Worm (Caenorhabditis elegans): ENCODE results near the gene srh-218.

srh-218 gene

DNA sequence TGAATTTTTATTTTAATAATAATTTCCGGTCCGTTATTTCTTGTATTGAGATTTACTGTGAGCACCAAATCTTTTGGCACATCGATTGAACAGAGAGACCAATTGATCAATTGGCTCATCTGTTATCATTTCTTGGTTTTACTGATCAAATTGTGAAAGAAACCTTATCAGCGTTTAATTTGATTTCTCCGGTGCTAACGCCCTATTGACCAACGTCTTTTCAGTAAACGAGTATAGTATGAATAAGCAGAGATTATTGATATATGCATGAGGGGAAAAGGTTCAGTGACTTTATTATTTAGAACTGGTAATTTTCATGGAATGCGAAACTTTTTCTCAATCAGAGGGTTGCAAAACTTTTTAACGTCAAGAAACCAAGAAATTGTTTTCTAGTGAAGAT, 14.7 kb upstream of the srh-218 start:
- TF ChIP-seq dao-5 (tag; optimal IDR thresholded peaks at IDR 0.05) (no peak), W03F9.2 (tag; optimal IDR thresholded peaks at IDR 0.05) (no peak), him-1 (tag; optimal IDR thresholded peaks at IDR 0.05) (no peak)

DNA sequence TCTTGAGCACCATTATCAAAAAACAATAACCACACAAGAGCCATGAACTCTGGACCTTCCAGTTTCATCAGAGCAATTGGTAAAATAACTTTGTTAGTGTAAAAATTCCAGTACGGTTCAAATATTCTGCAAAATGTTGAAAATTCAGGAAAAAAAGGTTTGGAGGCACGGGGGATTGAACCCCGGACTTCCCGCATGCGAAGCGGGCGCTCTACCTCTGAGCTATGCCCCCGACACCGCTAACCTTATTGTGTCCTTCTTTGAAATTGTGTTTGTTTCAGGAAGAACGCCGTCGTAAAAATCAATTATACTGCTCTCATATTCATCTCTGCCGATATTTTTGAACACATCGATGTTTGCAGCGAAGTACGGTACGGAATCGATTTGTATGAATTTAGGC, 14.0 kb upstream of the srh-218 start:
- no peak for TF ChIP-seq W03F9.2 (tag; optimal IDR thresholded peaks at IDR 0.05)
- no peak for TF ChIP-seq him-1 (tag; optimal IDR thresholded peaks at IDR 0.05)
- TF ChIP-seq dao-5 (tag; optimal IDR thresholded peaks at IDR 0.05): no peak

DNA sequence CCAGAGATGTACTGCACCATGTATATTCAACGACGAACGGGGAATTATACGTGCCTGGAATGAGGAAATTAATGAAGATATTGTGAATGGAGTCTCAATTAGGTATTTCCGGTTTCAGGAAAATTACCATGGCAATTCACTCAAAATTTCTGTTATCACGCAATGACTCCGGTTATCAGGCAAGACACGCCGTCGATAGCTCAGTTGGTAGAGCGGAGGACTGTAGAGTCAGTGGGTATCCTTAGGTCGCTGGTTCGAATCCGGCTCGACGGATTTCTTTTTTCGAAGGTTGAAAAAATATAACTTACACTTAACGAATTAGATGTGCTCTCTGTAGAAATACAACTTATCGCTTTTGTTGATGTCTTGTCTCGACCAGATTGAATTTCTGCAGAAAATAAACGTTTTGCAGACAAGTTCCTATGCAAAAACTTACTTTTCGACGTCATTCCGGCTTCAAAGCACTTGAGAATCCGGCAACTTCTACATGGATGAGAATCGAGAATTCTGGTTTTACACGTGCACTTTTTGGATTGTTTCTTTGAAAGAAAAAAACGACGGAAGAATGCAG, 13.2 kb upstream of the srh-218 start:
- TF ChIP-seq dao-5 (tag; optimal IDR thresholded peaks at IDR 0.05) (no peak), W03F9.2 (tag; optimal IDR thresholded peaks at IDR 0.05) (no peak), him-1 (tag; optimal IDR thresholded peaks at IDR 0.05) (no peak)

- no peak for TF ChIP-seq him-1 (tag; optimal IDR thresholded peaks at IDR 0.05)
- no peak for TF ChIP-seq W03F9.2 (tag; optimal IDR thresholded peaks at IDR 0.05)
- no peak for TF ChIP-seq dao-5 (tag; optimal IDR thresholded peaks at IDR 0.05)
These were observed 12.4 kb upstream of the srh-218 start, which contains the start of gene nhr-150 for ce11 chrV:15481374-15481773. Gene nhr-150 (minus strand): TSS chrV:15481465.

- TF ChIP-seq him-1 (tag; optimal IDR thresholded peaks at IDR 0.05) (no peak), dao-5 (tag; optimal IDR thresholded peaks at IDR 0.05) (no peak), W03F9.2 (tag; optimal IDR thresholded peaks at IDR 0.05) (no peak)
These were observed 10.2 kb upstream of the srh-218 start for ce11 chrV:15483563-15483962.

- no peak for TF ChIP-seq dao-5 (tag; optimal IDR thresholded peaks at IDR 0.05)
- no peak for TF ChIP-seq W03F9.2 (tag; optimal IDR thresholded peaks at IDR 0.05)
- TF ChIP-seq him-1 (tag; optimal IDR thresholded peaks at IDR 0.05): no peak
These were observed 9.2 kb upstream of the srh-218 start, which contains the start of gene C06B8.3 for ce11 chrV:15484537-15484936. Gene C06B8.3 (minus strand): TSS chrV:15484637.

ce11 chrV:15487764-15488163, 6.0 kb upstream of the srh-218 start, which contains the start of gene srw-21:
Gene srw-21 (plus strand): TSS chrV:15488064.
- TF ChIP-seq dao-5 (tag; optimal IDR thresholded peaks at IDR 0.05) (no peak), him-1 (tag; optimal IDR thresholded peaks at IDR 0.05) (no peak), W03F9.2 (tag; optimal IDR thresholded peaks at IDR 0.05) (no peak)

ce11 chrV:15492518-15492917, 1.3 kb upstream of the srh-218 start, which contains the start of gene str-264:
Gene str-264 (minus strand): TSS chrV:15492618.
- no peak for TF ChIP-seq dao-5 (tag; optimal IDR thresholded peaks at IDR 0.05)
- TF ChIP-seq W03F9.2 (tag; optimal IDR thresholded peaks at IDR 0.05): no peak
- no peak for TF ChIP-seq him-1 (tag; optimal IDR thresholded peaks at IDR 0.05)

DNA sequence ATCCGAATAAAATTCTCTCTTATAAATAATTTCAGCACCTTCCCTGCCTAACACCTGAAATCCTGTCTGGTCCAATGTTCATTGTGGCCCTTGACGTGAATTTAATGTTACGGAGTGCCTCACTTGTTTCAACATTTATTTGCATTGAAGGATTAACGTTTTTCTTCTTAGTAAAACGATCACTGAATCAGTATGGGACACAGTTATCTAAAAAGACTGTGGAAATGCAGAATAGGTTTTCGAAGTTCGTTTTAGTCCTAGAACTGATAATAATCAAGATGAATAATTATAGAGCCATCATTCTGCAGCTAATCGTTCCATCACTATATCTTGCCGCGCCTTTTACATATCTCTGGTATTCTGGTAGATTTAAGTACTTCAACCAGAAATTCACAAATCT, 1.4 kb downstream of the srh-218 start, which contains the start of gene srh-219:
TSS of gene srh-219 (plus strand) at position 301 of the 400 bp plus-strand sequence.
- no peak for TF ChIP-seq him-1 (tag; optimal IDR thresholded peaks at IDR 0.05)
- TF ChIP-seq W03F9.2 (tag; optimal IDR thresholded peaks at IDR 0.05): no peak

- no peak for TF ChIP-seq dao-5 (tag; optimal IDR thresholded peaks at IDR 0.05)
- TF ChIP-seq him-1 (tag; optimal IDR thresholded peaks at IDR 0.05): no peak
- no peak for TF ChIP-seq W03F9.2 (tag; optimal IDR thresholded peaks at IDR 0.05)
These were observed 4.0 kb downstream of the srh-218 start for ce11 chrV:15497731-15498130.

DNA sequence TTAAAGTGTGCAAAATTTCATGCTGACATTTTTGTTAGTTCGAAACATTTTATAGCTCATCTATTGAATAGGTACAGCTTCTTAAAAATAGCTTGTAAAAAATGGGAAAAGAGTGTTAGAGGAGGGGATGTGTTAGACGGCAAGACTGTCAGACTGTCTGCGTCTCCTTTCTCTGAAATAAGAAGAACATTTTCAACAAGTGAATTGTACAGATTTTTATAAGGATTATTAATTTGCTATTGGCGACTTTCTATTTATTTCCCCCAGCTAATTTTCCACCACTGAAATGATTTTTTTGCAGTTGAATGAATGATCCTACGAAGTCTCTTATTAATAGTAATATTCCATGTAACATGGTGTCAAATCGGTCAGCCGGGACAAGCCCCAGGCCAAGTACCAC, 4.7 kb downstream of the srh-218 start, which contains the start of gene C06B8.7:
TSS of gene C06B8.7 (plus strand) at position 301 of the 400 bp plus-strand sequence.
- TF ChIP-seq him-1 (tag; optimal IDR thresholded peaks at IDR 0.05) (no peak), dao-5 (tag; optimal IDR thresholded peaks at IDR 0.05) (no peak), W03F9.2 (tag; optimal IDR thresholded peaks at IDR 0.05) (no peak)

- no peak for TF ChIP-seq dao-5 (tag; optimal IDR thresholded peaks at IDR 0.05)
- no peak for TF ChIP-seq W03F9.2 (tag; optimal IDR thresholded peaks at IDR 0.05)
- TF ChIP-seq him-1 (tag; optimal IDR thresholded peaks at IDR 0.05): no peak
These were observed 5.3 kb downstream of the srh-218 start for ce11 chrV:15499099-15499498.

DNA sequence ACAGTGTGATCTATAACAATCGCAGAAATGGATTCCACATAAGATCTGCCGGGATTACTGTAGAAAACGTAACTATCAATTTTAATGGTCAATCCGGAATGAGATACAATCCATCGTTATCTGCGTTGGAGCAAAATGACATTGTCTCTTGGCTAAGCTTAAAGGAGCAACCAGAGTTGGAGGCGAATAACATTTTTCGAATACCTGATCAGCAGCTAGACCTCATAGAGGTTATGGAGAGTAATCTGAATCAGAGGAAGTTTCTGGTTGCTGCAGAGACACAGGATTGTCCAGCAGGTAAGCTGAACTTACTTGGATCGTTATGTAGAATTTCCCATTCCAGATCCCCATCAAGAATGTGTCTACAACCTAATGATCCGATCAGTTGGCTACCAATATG, 9.8 kb downstream of the srh-218 start:
- TF ChIP-seq him-1 (tag; optimal IDR thresholded peaks at IDR 0.05): no peak

DNA sequence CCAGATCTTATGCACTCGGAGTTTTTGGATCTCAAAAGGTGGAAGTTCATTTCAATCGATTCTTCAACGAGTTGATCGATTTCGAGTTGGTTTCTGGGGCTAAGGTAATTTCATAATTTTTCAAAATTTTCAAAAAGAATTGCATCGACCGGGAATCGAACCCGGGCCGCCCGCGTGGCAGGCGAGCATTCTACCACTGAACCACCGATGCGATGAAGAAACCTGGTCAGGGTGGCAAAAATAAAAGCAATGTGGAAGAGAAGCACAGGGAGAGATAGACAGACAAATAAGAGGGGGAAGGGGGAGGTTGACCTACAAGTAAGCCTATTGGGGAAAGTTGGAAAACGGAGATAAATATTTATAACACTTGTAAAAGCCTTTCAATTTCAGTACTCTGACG, 11.3 kb downstream of the srh-218 start:
- peak; percentile 5 for TF ChIP-seq dao-5 (tag; optimal IDR thresholded peaks at IDR 0.05)
- no peak for TF ChIP-seq W03F9.2 (tag; optimal IDR thresholded peaks at IDR 0.05)

- TF ChIP-seq him-1 (tag; optimal IDR thresholded peaks at IDR 0.05) (peak; percentile 55), W03F9.2 (tag; optimal IDR thresholded peaks at IDR 0.05) (no peak), dao-5 (tag; optimal IDR thresholded peaks at IDR 0.05) (no peak)
These were observed 17.9 kb downstream of the srh-218 start, which contains the start of gene rpl-38 for ce11 chrV:15511613-15512216. Gene rpl-38 (plus strand): TSS chrV:15512166.
